Fruit fly (Drosophila melanogaster) whole organism, embryonic: Measurements from ENCODE around the gene Ae2.

Source experiments
- Ada2b ChIP-seq: fragments of 200-800 bp; sonication (Bioruptor generic); IDR thresholded peaks from 2 replicates; pipeline ENCODE4 v1.3.6; 2022; ENCODE audit warnings: missing biosample characterization, missing genetic modification characterization
- Adf1 ChIP-seq: fragments of 200-800 bp; sonication (Bioruptor generic); IDR thresholded peaks from 2 replicates; pipeline ENCODE4 v1.3.6; 2022; ENCODE audit warnings: missing biosample characterization, missing genetic modification characterization
- Atf6 ChIP-seq: fragments of 200-800 bp; sonication (Bioruptor generic); IDR thresholded peaks from 2 replicates; pipeline ENCODE4 v1.3.6; 2022; ENCODE audit warnings: missing biosample characterization, missing genetic modification characterization
- Bteb2 ChIP-seq: fragments of 200-800 bp; sonication (Bioruptor generic); optimal IDR thresholded peaks from 2 replicates; lab custom pipeline; 2016; ENCODE audit warnings: missing biosample characterization, missing genetic modification characterization
- CG11696 ChIP-seq: fragments of 200-800 bp; sonication (Bioruptor generic); IDR thresholded peaks from 2 replicates; pipeline ENCODE4 v1.3.6; 2022; ENCODE audit warnings: missing biosample characterization, missing genetic modification characterization
- CG13424 ChIP-seq: fragments of 200-800 bp; sonication (Bioruptor generic); optimal IDR thresholded peaks from 2 replicates; lab custom pipeline; 2019; ENCODE audit warnings: missing biosample characterization, mild to moderate bottlenecking, missing genetic modification characterization, moderate library complexity
- CG14441 ChIP-seq: fragments of 200-800 bp; sonication (Bioruptor generic); IDR thresholded peaks from 2 replicates; pipeline ENCODE4 v1.3.6; 2022; ENCODE audit warnings: missing biosample characterization, missing genetic modification characterization
- CG1647 ChIP-seq: fragments of 200-800 bp; sonication (Bioruptor generic); optimal IDR thresholded peaks from 3 replicates; lab custom pipeline; 2016; ENCODE audit warnings: missing biosample characterization, missing genetic modification characterization
- CG17612 ChIP-seq: fragments of 200-800 bp; sonication (Bioruptor generic); IDR thresholded peaks from 2 replicates; pipeline ENCODE4 v1.3.6; 2022; ENCODE audit warnings: missing biosample characterization, missing genetic modification characterization
- CG2678 ChIP-seq: fragments of 200-800 bp; sonication (Bioruptor generic); optimal IDR thresholded peaks from 3 replicates; lab custom pipeline; 2019; ENCODE audit warnings: missing biosample characterization, mild to moderate bottlenecking, missing genetic modification characterization, moderate library complexity
- CG3065 ChIP-seq: fragments of 200-800 bp; sonication (Bioruptor generic); optimal IDR thresholded peaks from 2 replicates; lab custom pipeline; 2016; ENCODE audit warnings: missing biosample characterization, missing genetic modification characterization
- CG31224 ChIP-seq: fragments of 200-800 bp; sonication (Bioruptor generic); IDR thresholded peaks from 2 replicates; pipeline ENCODE4 v1.3.6; 2022; ENCODE audit warnings: missing biosample characterization, missing genetic modification characterization
- CG6813 ChIP-seq: fragments of 200-800 bp; sonication (Bioruptor generic); optimal IDR thresholded peaks from 2 replicates; lab custom pipeline; 2017; ENCODE audit warnings: missing biosample characterization, missing genetic modification characterization, mild to moderate bottlenecking, moderate library complexity, missing genetic modification reagents
- CG7372 ChIP-seq: fragments of 200-800 bp; sonication (Bioruptor generic); IDR thresholded peaks from 2 replicates; pipeline ENCODE4 v1.3.6; 2022; ENCODE audit warnings: missing biosample characterization, missing genetic modification characterization
- CG7963 ChIP-seq: fragments of 200-800 bp; sonication (Bioruptor generic); IDR thresholded peaks from 3 replicates; pipeline ENCODE4 v1.3.6; 2022; ENCODE audit warnings: missing biosample characterization, missing genetic modification characterization; ENCODE audit not compliant: partially characterized antibody
- CG8359 ChIP-seq: fragments of 200-800 bp; sonication (Bioruptor generic); optimal IDR thresholded peaks from 2 replicates; lab custom pipeline; 2017; ENCODE audit warnings: missing biosample characterization, mild to moderate bottlenecking, missing genetic modification characterization, borderline replicate concordance
- CG9727 ChIP-seq: fragments of 200-800 bp; sonication (Bioruptor generic); optimal IDR thresholded peaks from 3 replicates; lab custom pipeline; 2017; ENCODE audit warnings: missing biosample characterization, mild to moderate bottlenecking, missing genetic modification characterization
- Chrac-16 ChIP-seq: fragments of 200-800 bp; sonication (Bioruptor generic); optimal IDR thresholded peaks from 3 replicates; lab custom pipeline; 2016; ENCODE audit warnings: missing biosample characterization, missing genetic modification characterization
- Dref ChIP-seq: fragments of 200-800 bp; sonication (Bioruptor generic); IDR thresholded peaks from 2 replicates; pipeline ENCODE4 v1.3.6; 2022; ENCODE audit warnings: missing biosample characterization, missing genetic modification characterization
- Ets97D ChIP-seq: fragments of 200-800 bp; sonication (Bioruptor generic); optimal IDR thresholded peaks from 3 replicates; lab custom pipeline; 2016; ENCODE audit warnings: missing biosample characterization, missing genetic modification characterization
- Hr78 ChIP-seq, 2 experiments: fragments of 200-800 bp in 1 of 2; fragments of >200 bp in 1 of 2; sonication (Bioruptor generic) in 1 of 2; optimal IDR thresholded peaks; 2 replicates each; lab custom pipeline; 2017 to 2019; ENCODE audit warnings: missing biosample characterization in 2 of 2, missing genetic modification characterization in 2 of 2, mild to moderate bottlenecking in 1 of 2, moderate library complexity in 1 of 2
- Nf-YB ChIP-seq: fragments of 200-800 bp; sonication (Bioruptor generic); optimal IDR thresholded peaks from 3 replicates; lab custom pipeline; 2019; ENCODE audit warnings: missing biosample characterization, mild to moderate bottlenecking, missing genetic modification characterization, moderate library complexity
- Nf-YC ChIP-seq: fragments of 200-800 bp; optimal IDR thresholded peaks from 3 replicates; lab custom pipeline; 2019; ENCODE audit warnings: missing biosample characterization, mild to moderate bottlenecking, missing genetic modification characterization, moderate library complexity
- Pdp1 ChIP-seq, 2 experiments: fragments of 200-800 bp; sonication (Bioruptor generic); optimal IDR thresholded peaks; 3 replicates each; lab custom pipeline; 2016; ENCODE audit warnings: missing biosample characterization in 2 of 2, missing genetic modification characterization in 2 of 2, mild to moderate bottlenecking in 1 of 2, moderate library complexity in 1 of 2
- Ravus ChIP-seq: fragments of 200-800 bp; sonication (Bioruptor generic); IDR thresholded peaks from 2 replicates; pipeline ENCODE4 v1.3.6; 2022; ENCODE audit warnings: missing biosample characterization, missing genetic modification characterization
- Scr ChIP-seq: fragments of 200-800 bp; sonication (Bioruptor generic); IDR thresholded peaks from 2 replicates; pipeline ENCODE4 v1.3.6; 2022; ENCODE audit warnings: missing biosample characterization, missing genetic modification characterization; ENCODE audit not compliant: partially characterized antibody
- Side ChIP-seq: fragments of 200-800 bp; sonication (Bioruptor generic); optimal IDR thresholded peaks from 2 replicates; lab custom pipeline; 2016; ENCODE audit warnings: missing biosample characterization, missing genetic modification characterization
- Usf ChIP-seq: fragments of 200-800 bp; sonication (Bioruptor generic); optimal IDR thresholded peaks from 2 replicates; lab custom pipeline; 2017; ENCODE audit warnings: missing genotype, missing biosample characterization, missing genetic modification characterization
- ara ChIP-seq: fragments of 200-800 bp; sonication (Bioruptor generic); IDR thresholded peaks from 2 replicates; pipeline ENCODE4 v1.3.6; 2022; ENCODE audit warnings: missing biosample characterization, missing genetic modification characterization
- cato ChIP-seq: fragments of 200-800 bp; sonication (Bioruptor generic); optimal IDR thresholded peaks from 2 replicates; lab custom pipeline; 2016; ENCODE audit warnings: missing biosample characterization, missing genetic modification characterization, borderline replicate concordance
- cg ChIP-seq: fragments of 200-800 bp; sonication (Bioruptor generic); optimal IDR thresholded peaks from 3 replicates; lab custom pipeline; 2019; ENCODE audit warnings: missing biosample characterization, mild to moderate bottlenecking, missing genetic modification characterization, moderate library complexity
- chm ChIP-seq: fragments of 200-800 bp; sonication (Bioruptor generic); IDR thresholded peaks from 2 replicates; pipeline ENCODE4 v1.3.6; 2022; ENCODE audit warnings: missing biosample characterization, missing genetic modification characterization
- crp ChIP-seq, 2 experiments: fragments of 200-800 bp; sonication (Bioruptor generic); optimal IDR thresholded peaks; 2 replicates in 1 of 2; 3 replicates in 1 of 2; lab custom pipeline; 2017; ENCODE audit warnings: missing biosample characterization in 2 of 2, missing genetic modification characterization in 2 of 2, mild to moderate bottlenecking in 1 of 2, moderate library complexity in 1 of 2
- cwo ChIP-seq: fragments of 200-800 bp; sonication (Bioruptor generic); optimal IDR thresholded peaks from 3 replicates; lab custom pipeline; 2017; ENCODE audit warnings: missing biosample characterization, missing genetic modification characterization, mild to moderate bottlenecking, moderate library complexity, missing genetic modification reagents
- dan ChIP-seq: fragments of 200-800 bp; sonication (Bioruptor generic); IDR thresholded peaks from 2 replicates; pipeline ENCODE4 v1.3.6; 2022; ENCODE audit warnings: missing biosample characterization, missing genetic modification characterization
- dm ChIP-seq: fragments of 200-800 bp; sonication (Bioruptor generic); optimal IDR thresholded peaks from 3 replicates; lab custom pipeline; 2016; ENCODE audit warnings: missing biosample characterization, missing genetic modification characterization
- gcm2 ChIP-seq: fragments of 200-800 bp; sonication (Bioruptor generic); optimal IDR thresholded peaks from 2 replicates; lab custom pipeline; 2016; ENCODE audit warnings: missing biosample characterization, missing genetic modification characterization
- gsb-n ChIP-seq: fragments of 200-800 bp; sonication (Bioruptor generic); optimal IDR thresholded peaks from 3 replicates; lab custom pipeline; 2018; ENCODE audit warnings: missing biosample characterization, mild to moderate bottlenecking, missing genetic modification characterization
- hbn ChIP-seq: fragments of 200-800 bp; sonication (Bioruptor generic); IDR thresholded peaks from 2 replicates; pipeline ENCODE4 v1.3.6; 2022; ENCODE audit warnings: missing biosample characterization, missing genetic modification characterization; ENCODE audit not compliant: partially characterized antibody
- insv ChIP-seq, 2 experiments: fragments of 200-800 bp; sonication (Bioruptor generic); optimal IDR thresholded peaks; 3 replicates each; lab custom pipeline; 2016 to 2018; ENCODE audit warnings: missing biosample characterization in 2 of 2, missing genetic modification characterization in 2 of 2
- kah ChIP-seq: fragments of 200-800 bp; sonication (Bioruptor generic); optimal IDR thresholded peaks from 2 replicates; lab custom pipeline; 2018; ENCODE audit warnings: missing biosample characterization, mild to moderate bottlenecking, missing genetic modification characterization
- repo ChIP-seq: fragments of 200-800 bp; sonication (Bioruptor generic); optimal IDR thresholded peaks from 2 replicates; lab custom pipeline; 2016; ENCODE audit warnings: missing biosample characterization, missing genetic modification characterization
- scrt ChIP-seq: fragments of 200-800 bp; sonication (Bioruptor generic); optimal IDR thresholded peaks from 2 replicates; lab custom pipeline; 2018; ENCODE audit warnings: missing biosample characterization, mild to moderate bottlenecking, missing genetic modification characterization, moderate library complexity
- sima ChIP-seq: fragments of 200-800 bp; sonication (Bioruptor generic); optimal IDR thresholded peaks from 2 replicates; lab custom pipeline; 2016; ENCODE audit warnings: missing biosample characterization, missing genetic modification characterization
- sisA ChIP-seq: fragments of 200-800 bp; sonication (Bioruptor generic); IDR thresholded peaks from 2 replicates; pipeline ENCODE4 v1.3.6; 2022; ENCODE audit warnings: missing biosample characterization, missing genetic modification characterization
- tin ChIP-seq: fragments of 200-800 bp; sonication (Bioruptor generic); optimal IDR thresholded peaks from 3 replicates; lab custom pipeline; 2016; ENCODE audit warnings: missing biosample characterization, missing genetic modification characterization
- trh ChIP-seq: fragments of 200-800 bp; sonication (Bioruptor generic); optimal IDR thresholded peaks from 2 replicates; lab custom pipeline; 2016; ENCODE audit warnings: missing biosample characterization, missing genetic modification characterization
- usp ChIP-seq: fragments of >200 bp; optimal IDR thresholded peaks from 2 replicates; lab custom pipeline; 2017; ENCODE audit warnings: missing biosample characterization, missing genetic modification characterization
- vfl ChIP-seq: fragments of 200-800 bp; sonication (Bioruptor generic); optimal IDR thresholded peaks from 2 replicates; lab custom pipeline; 2016; ENCODE audit warnings: missing biosample characterization, missing genetic modification characterization
- vnd ChIP-seq: fragments of 200-800 bp; sonication (Bioruptor generic); IDR thresholded peaks from 3 replicates; pipeline ENCODE4 v1.3.6; 2022; ENCODE audit warnings: missing biosample characterization, missing genetic modification characterization; ENCODE audit not compliant: partially characterized antibody
- vvl ChIP-seq: fragments of 200-800 bp; sonication (Bioruptor generic); IDR thresholded peaks from 2 replicates; pipeline ENCODE4 v1.3.6; 2022; ENCODE audit warnings: missing biosample characterization, missing genetic modification characterization

Ae2 gene

DNA sequence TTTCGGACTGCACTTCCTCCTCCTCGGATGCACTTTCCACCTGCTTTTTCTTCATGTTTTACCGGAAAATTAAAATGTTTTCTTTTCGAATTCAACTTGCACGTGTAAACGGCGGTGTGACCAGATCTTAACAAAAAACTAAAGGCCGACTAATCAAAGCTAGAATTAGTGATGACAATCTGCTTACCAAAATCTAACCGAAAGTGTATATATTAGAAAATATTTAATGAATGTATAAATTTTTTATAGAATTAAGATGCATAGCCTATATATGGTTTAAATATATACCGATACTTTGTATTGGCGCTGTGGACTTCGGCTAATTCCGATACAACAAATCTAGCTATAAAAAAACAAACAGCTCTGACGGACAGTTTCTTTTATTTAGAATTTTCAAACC, 44.4 kb upstream of the Ae2 start, which contains the start of the genes CG18178 and CG14174 (continued):
- no peak for TF ChIP-seq dan
- no peak for TF ChIP-seq CG11696 (GFP tag; lab: Robert Waterston, UW)
- peak; percentile 63 for TF ChIP-seq Scr (GFP tag; lab: Robert Waterston, UW)
- no peak for TF ChIP-seq Hr78 (GFP tag; optimal IDR thresholded peaks at IDR 0.05; lab: Kevin White, UChicago)
- no peak for TF ChIP-seq sima
- TF ChIP-seq CG9727 (GFP tag; lab: Kevin White, UChicago): peak; percentile 56
- TF ChIP-seq Pdp1 (GFP tag; optimal IDR thresholded peaks at IDR 0.05; lab: Kevin White, UChicago): no peak
- TF ChIP-seq CG13424 (tag; lab: Kevin White, UChicago): peak; percentile 85
- TF ChIP-seq trh: no peak
- no peak for TF ChIP-seq CG1647 (GFP tag; lab: Kevin White, UChicago)
- TF ChIP-seq Ada2b (GFP tag; lab: Robert Waterston, UW): peak; percentile 33; the same call in 1 of the 2 replicates
- peak; percentile 50 for TF ChIP-seq Nf-YB (GFP tag; lab: Kevin White, UChicago)
- TF ChIP-seq vfl (GFP tag; lab: Kevin White, UChicago): no peak
- TF ChIP-seq insv (GFP tag; optimal IDR thresholded peaks at IDR 0.05; lab: Kevin White, UChicago): peak in 1 of 2 experiments; percentile 28
- TF ChIP-seq cato (GFP tag; lab: Kevin White, UChicago): peak; percentile 48
- TF ChIP-seq CG17612: no peak
- no peak for TF ChIP-seq Bteb2 (GFP tag; lab: Kevin White, UChicago)
- TF ChIP-seq cwo (GFP tag; lab: Kevin White, UChicago): peak; percentile 48
- peak; percentile 58 for TF ChIP-seq sisA
- peak; percentile 48; the same call in 1 of the 2 replicates for TF ChIP-seq ara
- no peak for TF ChIP-seq chm (GFP tag; lab: Robert Waterston, UW)
- peak; percentile 38 for TF ChIP-seq Usf (GFP tag; lab: Kevin White, UChicago)
- no peak for TF ChIP-seq Adf1 (GFP tag; lab: Robert Waterston, UW)
- TF ChIP-seq repo (GFP tag; lab: Kevin White, UChicago): no peak
- TF ChIP-seq vnd: no peak
- peak; percentile 22; the same call in 1 of the 2 replicates for TF ChIP-seq hbn (GFP tag; lab: Robert Waterston, UW)
- peak; percentile 11 for TF ChIP-seq Ets97D (GFP tag; lab: Kevin White, UChicago)
- no peak for TF ChIP-seq CG7963 (GFP tag; lab: Robert Waterston, UW)
- no peak for TF ChIP-seq crp (GFP tag; optimal IDR thresholded peaks at IDR 0.05; lab: Kevin White, UChicago)
- TF ChIP-seq Atf6 (GFP tag; lab: Robert Waterston, UW): no peak
- TF ChIP-seq CG31224 (GFP tag; lab: Robert Waterston, UW): peak; percentile 14; the same call in 1 of the 2 replicates
- no peak for TF ChIP-seq Side (GFP tag; lab: Kevin White, UChicago)
- TF ChIP-seq vvl: peak; percentile 67
- TF ChIP-seq kah (GFP tag; lab: Kevin White, UChicago): peak; percentile 49
- no peak for TF ChIP-seq usp
- TF ChIP-seq tin (GFP tag; lab: Kevin White, UChicago): peak; percentile 72
- peak; percentile 82 for TF ChIP-seq Nf-YC (tag; lab: Kevin White, UChicago)
- TF ChIP-seq CG8359 (GFP tag; lab: Kevin White, UChicago): no peak
- TF ChIP-seq Ravus (GFP tag; lab: Robert Waterston, UW): no peak
- TF ChIP-seq Dref (GFP tag; lab: Robert Waterston, UW): no peak; the same call in 1 of the 2 replicates
- no peak for TF ChIP-seq cg (GFP tag; lab: Kevin White, UChicago)
- no peak for TF ChIP-seq CG6813 (GFP tag; lab: Kevin White, UChicago)
- peak; percentile 20 for TF ChIP-seq CG3065 (GFP tag; lab: Kevin White, UChicago)
- no peak for TF ChIP-seq gsb-n (tag; lab: Kevin White, UChicago)
- no peak for TF ChIP-seq gcm2 (GFP tag; lab: Kevin White, UChicago)
- TF ChIP-seq CG7372 (GFP tag; lab: Robert Waterston, UW): peak; percentile 66
- TF ChIP-seq Chrac-16: peak; percentile 67
- TF ChIP-seq scrt (GFP tag; lab: Kevin White, UChicago): no peak
- TF ChIP-seq CG14441: peak; percentile 42; the same call in 1 of the 2 replicates
- TF ChIP-seq dm: peak; percentile 84
- peak; percentile 74 for TF ChIP-seq CG2678 (tag; lab: Kevin White, UChicago)
